Worm (Caenorhabditis elegans) whole organism, dauer: Measurements from ENCODE around the gene nhr-222.
"Not testable (repeated sequence)": the region's sequence is repeated elsewhere in the genome, so short reads cannot be mapped to it uniquely, and the experiment has no call there.

Experiments
- unc-62 ChIP-seq: sonication (generic microtip); optimal IDR thresholded peaks from 2 replicates; lab custom pipeline; 2017; ENCODE audit warnings: missing biosample characterization, missing genetic modification reagents, missing genetic modification characterization

The nhr-222 gene

ce11 chrV:3570695-3571094 is 27.5 kb upstream of the nhr-222 start, which contains the start of gene F40C5.2:
Gene F40C5.2, plus strand, starts transcription at chrV:3570995.
- TF ChIP-seq unc-62 (GFP tag; lab: Kevin White, UChicago): not testable (repeated sequence)

ce11 chrV:3564335-3564734 is 21.1 kb upstream of the nhr-222 start, which contains the start of gene T24A6.17:
Gene T24A6.17, minus strand, starts transcription at chrV:3564435.
- not testable (repeated sequence) for TF ChIP-seq unc-62 (GFP tag; lab: Kevin White, UChicago)

ce11 chrV:3562824-3563223 is 19.6 kb upstream of the nhr-222 start, which contains the start of gene T24A6.16:
Gene T24A6.16, minus strand, starts transcription at chrV:3562924.
- TF ChIP-seq unc-62 (GFP tag; lab: Kevin White, UChicago): not testable (repeated sequence)

ce11 chrV:3558744-3559143 is 15.5 kb upstream of the nhr-222 start, which contains the start of gene T24A6.1:
Gene T24A6.1, plus strand, starts transcription at chrV:3559044.
- not testable (repeated sequence) for TF ChIP-seq unc-62 (GFP tag; lab: Kevin White, UChicago)

- TF ChIP-seq unc-62 (GFP tag; lab: Kevin White, UChicago): no peak
These were observed 14.2 kb upstream of the nhr-222 start, which contains the start of gene grl-31 for ce11 chrV:3557422-3557821. Gene grl-31, minus strand, starts transcription at chrV:3557778.

ce11 chrV:3555986-3556385 is 12.7 kb upstream of the nhr-222 start, which contains the start of gene grl-30:
Gene grl-30, plus strand, starts transcription at chrV:3556286.
- no peak for TF ChIP-seq unc-62 (GFP tag; lab: Kevin White, UChicago)

- no peak for TF ChIP-seq unc-62 (GFP tag; lab: Kevin White, UChicago)
These were observed 11.6 kb upstream of the nhr-222 start, which contains the start of gene grl-29 for ce11 chrV:3554869-3555268. Gene grl-29, minus strand, starts transcription at chrV:3555236.

ce11 chrV:3552740-3553469 is 9.7 kb upstream of the nhr-222 start, which contains the start of gene T24A6.20:
Gene T24A6.20, plus strand, starts transcription at chrV:3553134.
- TF ChIP-seq unc-62 (GFP tag; lab: Kevin White, UChicago): no peak

ce11 chrV:3551765-3552164 is 8.5 kb upstream of the nhr-222 start, which contains the start of gene grl-28:
Gene grl-28, minus strand, starts transcription at chrV:3551865.
- no peak for TF ChIP-seq unc-62 (GFP tag; lab: Kevin White, UChicago)

ce11 chrV:3549553-3549952 is 6.3 kb upstream of the nhr-222 start, which contains the start of gene sri-21:
Gene sri-21, plus strand, starts transcription at chrV:3549853.
- TF ChIP-seq unc-62 (GFP tag; lab: Kevin White, UChicago): no peak

ce11 chrV:3548798-3549197 is 5.6 kb upstream of the nhr-222 start, which contains the start of gene srw-130:
Gene srw-130, minus strand, starts transcription at chrV:3548898.
- no peak for TF ChIP-seq unc-62 (GFP tag; lab: Kevin White, UChicago)

ce11 chrV:3546517-3546916 is 3.3 kb upstream of the nhr-222 start, which contains the start of gene srbc-68:
Gene srbc-68, minus strand, starts transcription at chrV:3546617.
- TF ChIP-seq unc-62 (GFP tag; lab: Kevin White, UChicago): no peak

- TF ChIP-seq unc-62 (GFP tag; lab: Kevin White, UChicago): no peak
These were observed 2.1 kb downstream of the nhr-222 start, which contains the start of gene srbc-67 for ce11 chrV:3541117-3541516. Gene srbc-67, minus strand, starts transcription at chrV:3541217.

ce11 chrV:3538307-3538706 is 4.9 kb downstream of the nhr-222 start, which contains the start of gene nhr-93:
Gene nhr-93, minus strand, starts transcription at chrV:3538407.
- TF ChIP-seq unc-62 (GFP tag; lab: Kevin White, UChicago): no peak

ce11 chrV:3535260-3535659 is 8.0 kb downstream of the nhr-222 start, which contains the start of gene nhr-221:
Gene nhr-221, minus strand, starts transcription at chrV:3535360.
- no peak for TF ChIP-seq unc-62 (GFP tag; lab: Kevin White, UChicago)

ce11 chrV:3530403-3530802 is 12.8 kb downstream of the nhr-222 start, which contains the start of gene srbc-66:
Gene srbc-66, plus strand, starts transcription at chrV:3530703.
- TF ChIP-seq unc-62 (GFP tag; lab: Kevin White, UChicago): no peak
